Worm (Caenorhabditis elegans) whole organism, L2 larva: ENCODE measurements around the gene gadr-2.

Source experiments
- R02D3.7 ChIP-seq: fragments of 150-350 bp; optimal IDR thresholded peaks from 2 replicates; lab custom pipeline; 2014; ENCODE audit warnings: missing biosample characterization, missing genetic modification characterization
- ama-1 ChIP-seq: fragments of 150-350 bp; optimal IDR thresholded peaks from 2 replicates; lab custom pipeline; 2018; ENCODE audit warnings: inconsistent platforms
- elt-1 ChIP-seq: fragments of 150-350 bp; optimal IDR thresholded peaks from 2 replicates; lab custom pipeline; 2014; ENCODE audit warnings: missing biosample characterization, missing genetic modification characterization
- elt-3 ChIP-seq: sonication (generic microtip); optimal IDR thresholded peaks from 2 replicates; lab custom pipeline; 2017; ENCODE audit warnings: missing biosample characterization, missing genetic modification characterization
- lin-11 ChIP-seq: fragments of 150-350 bp; sonication (generic microtip); optimal IDR thresholded peaks from 2 replicates; lab custom pipeline; 2014; ENCODE audit warnings: missing biosample characterization, missing genetic modification characterization, inconsistent platforms, mixed read lengths
- mab-5 ChIP-seq: fragments of 150-350 bp; optimal IDR thresholded peaks from 2 replicates; lab custom pipeline; 2014; ENCODE audit warnings: missing biosample characterization, missing genetic modification characterization
- nhr-11 ChIP-seq: fragments of 150-350 bp; optimal IDR thresholded peaks from 2 replicates; lab custom pipeline; 2014; ENCODE audit warnings: missing biosample characterization, missing genetic modification characterization
- nhr-237 ChIP-seq: fragments of 150-350 bp; optimal IDR thresholded peaks from 2 replicates; lab custom pipeline; 2014; ENCODE audit warnings: missing biosample characterization, missing genetic modification characterization
- nhr-25 ChIP-seq: fragments of 150-350 bp; sonication (generic microtip); optimal IDR thresholded peaks from 3 replicates; lab custom pipeline; 2014; ENCODE audit warnings: missing biosample characterization, missing genetic modification characterization
- nhr-77 ChIP-seq: fragments of 150-350 bp; optimal IDR thresholded peaks from 2 replicates; lab custom pipeline; 2014; ENCODE audit warnings: missing biosample characterization, missing genetic modification characterization
- unc-62 ChIP-seq: fragments of 150-350 bp; optimal IDR thresholded peaks from 2 replicates; lab custom pipeline; 2014; ENCODE audit warnings: missing biosample characterization, missing genetic modification reagents, missing genetic modification characterization
- zag-1 ChIP-seq: fragments of 150-350 bp; optimal IDR thresholded peaks from 2 replicates; lab custom pipeline; 2014; ENCODE audit warnings: missing biosample characterization, missing genetic modification characterization
- ztf-11 ChIP-seq: sonication (generic microtip); optimal IDR thresholded peaks from 2 replicates; lab custom pipeline; 2017; ENCODE audit warnings: missing biosample characterization, missing genetic modification characterization
- ztf-4 ChIP-seq: fragments of 150-350 bp; optimal IDR thresholded peaks from 2 replicates; lab custom pipeline; 2014; ENCODE audit warnings: missing biosample characterization, missing genetic modification characterization

ce11 chrIV:9500100-9500499, 15.2 kb upstream of the gadr-2 start, which contains the start of gene ugt-21:
- TF ChIP-seq nhr-11 (tag; lab: Kevin White, UChicago) (no peak), nhr-77 (tag; lab: Kevin White, UChicago) (no peak), mab-5 (no peak), R02D3.7 (tag; lab: Kevin White, UChicago) (no peak), ztf-4 (tag; lab: Kevin White, UChicago) (no peak), lin-11 (tag; lab: Kevin White, UChicago) (no peak), elt-1 (tag; lab: Kevin White, UChicago) (no peak), zag-1 (no peak), unc-62 (GFP tag; lab: Kevin White, UChicago) (no peak), elt-3 (tag; lab: Kevin White, UChicago) (no peak), nhr-237 (tag; lab: Kevin White, UChicago) (no peak), ztf-11 (tag; lab: Kevin White, UChicago) (no peak), ama-1 (lab: Kevin White, UChicago) (no peak), nhr-25 (tag; lab: Kevin White, UChicago) (no peak)
